Worm (Caenorhabditis elegans) whole organism, L1 larva: ENCODE measurements around the gene F14H3.6.

Experiments
- C16A3.4 ChIP-seq: fragments of 150-350 bp; optimal IDR thresholded peaks from 2 replicates; lab custom pipeline; 2014; ENCODE audit warnings: missing biosample characterization, missing genetic modification characterization
- F16B12.6 ChIP-seq: fragments of 150-350 bp; optimal IDR thresholded peaks from 2 replicates; lab custom pipeline; 2014; ENCODE audit warnings: missing biosample characterization, missing genetic modification characterization
- Y116A8C.19 ChIP-seq: sonication (generic microtip); optimal IDR thresholded peaks from 2 replicates; lab custom pipeline; 2016; ENCODE audit warnings: missing compliant biosample characterization, missing genetic modification characterization, borderline replicate concordance
- alr-1 ChIP-seq: fragments of 200-800 bp; sonication (Bioruptor generic); optimal IDR thresholded peaks from 2 replicates; lab custom pipeline; 2018; ENCODE audit warnings: borderline replicate concordance, mild to moderate bottlenecking, missing genetic modification characterization, missing compliant biosample characterization
- aly-2 ChIP-seq: fragments of 150-350 bp; optimal IDR thresholded peaks from 2 replicates; lab custom pipeline; 2014; ENCODE audit warnings: missing biosample characterization, missing genetic modification characterization
- ama-1 ChIP-seq: fragments of 150-350 bp; optimal IDR thresholded peaks from 2 replicates; lab custom pipeline; 2014
- blmp-1 ChIP-seq: fragments of 150-350 bp; optimal IDR thresholded peaks from 2 replicates; lab custom pipeline; 2014; ENCODE audit warnings: missing biosample characterization, missing genetic modification characterization
- ceh-63 ChIP-seq: fragments of 200-800 bp; sonication (Bioruptor generic); optimal IDR thresholded peaks from 2 replicates; lab custom pipeline; 2018; ENCODE audit warnings: mild to moderate bottlenecking, missing genetic modification characterization, missing compliant biosample characterization
- ceh-8 ChIP-seq: fragments of 200-800 bp; sonication (Bioruptor generic); optimal IDR thresholded peaks from 2 replicates; lab custom pipeline; 2018; ENCODE audit warnings: mild to moderate bottlenecking, missing genetic modification characterization, moderate library complexity, missing compliant biosample characterization
- ceh-82 ChIP-seq, 3 experiments: fragments of 150-350 bp in 1 of 3; sonication (generic microtip) in 2 of 3; optimal IDR thresholded peaks; 2 replicates each; lab custom pipeline; 2014 to 2017; ENCODE audit warnings: missing biosample characterization in 3 of 3, missing genetic modification characterization in 3 of 3
- ceh-88 ChIP-seq: fragments of 200-800 bp; sonication (Bioruptor generic); IDR thresholded peaks from 2 replicates; pipeline ENCODE4 v1.3.6; 2022; ENCODE audit warnings: missing genetic modification characterization, missing compliant biosample characterization
- dpl-1 ChIP-seq, 3 experiments: fragments of 150-350 bp in 2 of 3; sonication (generic microtip) in 1 of 3; optimal IDR thresholded peaks; 2 replicates each; lab custom pipeline; 2014 to 2017; ENCODE audit warnings: missing biosample characterization in 3 of 3, missing genetic modification characterization in 3 of 3, missing genetic modification reagents in 3 of 3
- egl-13 ChIP-seq: sonication (generic microtip); optimal IDR thresholded peaks from 2 replicates; lab custom pipeline; 2016; ENCODE audit warnings: missing genotype, missing genetic modification reagents, missing genetic modification characterization, missing compliant biosample characterization
- egl-27 ChIP-seq, 2 experiments: fragments of 150-350 bp in 1 of 2; sonication (generic microtip); optimal IDR thresholded peaks; 3 replicates each; lab custom pipeline; 2017 to 2018; ENCODE audit warnings: missing biosample characterization in 2 of 2, missing genetic modification characterization in 2 of 2, missing genetic modification reagents in 2 of 2
- elt-2 ChIP-seq: sonication (generic microtip); optimal IDR thresholded peaks from 2 replicates; lab custom pipeline; 2016; ENCODE audit warnings: missing genetic modification characterization, mild to moderate bottlenecking, inconsistent platforms, missing compliant biosample characterization, missing genetic modification reagents
- elt-3 ChIP-seq, 6 experiments: fragments of 150-350 bp in 1 of 6; sonication (generic microtip); optimal IDR thresholded peaks; 2 replicates each; lab custom pipeline; 2017 to 2018; ENCODE audit warnings: missing biosample characterization in 6 of 6, missing genetic modification characterization in 6 of 6, inconsistent platforms in 1 of 6
- fkh-8 ChIP-seq: sonication (generic microtip); optimal IDR thresholded peaks from 2 replicates; lab custom pipeline; 2016; ENCODE audit warnings: mild to moderate bottlenecking, missing genetic modification characterization, missing compliant biosample characterization
- fos-1 ChIP-seq: fragments of 150-350 bp; optimal IDR thresholded peaks from 2 replicates; lab custom pipeline; 2014; ENCODE audit warnings: missing biosample characterization, missing genetic modification characterization
- grh-1 ChIP-seq: fragments of 200-800 bp; sonication (Bioruptor generic); IDR thresholded peaks from 2 replicates; pipeline ENCODE4 v1.3.6; 2022; ENCODE audit warnings: missing genetic modification reagents, missing genetic modification characterization, missing compliant biosample characterization
- hpl-2 ChIP-seq: fragments of 150-350 bp; optimal IDR thresholded peaks from 2 replicates; lab custom pipeline; 2014; ENCODE audit warnings: missing biosample characterization, missing genetic modification reagents, missing genetic modification characterization
- jun-1 ChIP-seq: fragments of 150-350 bp; optimal IDR thresholded peaks from 2 replicates; lab custom pipeline; 2014; ENCODE audit warnings: missing biosample characterization, missing genetic modification reagents, missing genetic modification characterization
- lin-13 ChIP-seq: fragments of 150-350 bp; optimal IDR thresholded peaks from 2 replicates; lab custom pipeline; 2014; ENCODE audit warnings: missing biosample characterization, missing genetic modification reagents, missing genetic modification characterization
- lin-14 ChIP-seq: fragments of 200-800 bp; sonication (Bioruptor generic); optimal IDR thresholded peaks from 2 replicates; lab custom pipeline; 2018; ENCODE audit warnings: mild to moderate bottlenecking, missing genetic modification characterization, moderate library complexity, missing compliant biosample characterization
- lin-15B ChIP-seq: fragments of 150-350 bp; sonication (generic microtip); optimal IDR thresholded peaks from 3 replicates; lab custom pipeline; 2014; ENCODE audit warnings: missing biosample characterization, missing genetic modification characterization
- lin-35 ChIP-seq, 2 experiments: fragments of 150-350 bp; optimal IDR thresholded peaks; 2 replicates each; lab custom pipeline; 2014; ENCODE audit warnings: missing biosample characterization in 2 of 2, missing genetic modification characterization in 2 of 2, missing genetic modification reagents in 2 of 2
- lin-39 ChIP-seq: fragments of 150-350 bp; optimal IDR thresholded peaks from 2 replicates; lab custom pipeline; 2014; ENCODE audit warnings: missing biosample characterization, missing genetic modification reagents, missing genetic modification characterization
- lsy-2 ChIP-seq, 2 experiments: fragments of 150-350 bp; optimal IDR thresholded peaks; 2 replicates each; lab custom pipeline; 2014; ENCODE audit warnings: missing biosample characterization in 2 of 2, missing genetic modification characterization in 2 of 2
- mab-9 ChIP-seq: fragments of 200-800 bp; sonication (Bioruptor generic); IDR thresholded peaks from 2 replicates; pipeline ENCODE4 v1.3.6; 2022; ENCODE audit warnings: missing genetic modification reagents, missing genetic modification characterization, missing compliant biosample characterization
- mef-2 ChIP-seq: fragments of 150-350 bp; optimal IDR thresholded peaks from 2 replicates; lab custom pipeline; 2014; ENCODE audit warnings: missing biosample characterization, missing genetic modification characterization
- nhr-11 ChIP-seq: fragments of 150-350 bp; optimal IDR thresholded peaks from 2 replicates; lab custom pipeline; 2014; ENCODE audit warnings: missing biosample characterization, missing genetic modification characterization
- nhr-12 ChIP-seq: sonication (generic microtip); optimal IDR thresholded peaks from 2 replicates; lab custom pipeline; 2017; ENCODE audit warnings: missing biosample characterization, missing genetic modification characterization
- nhr-19 ChIP-seq: fragments of 200-800 bp; sonication (Bioruptor generic); conservative IDR thresholded peaks from 2 replicates; pipeline ENCODE4 v1.3.6; 2022; ENCODE audit warnings: missing genetic modification characterization, missing compliant biosample characterization
- nhr-237 ChIP-seq: fragments of 150-350 bp; optimal IDR thresholded peaks from 2 replicates; lab custom pipeline; 2014; ENCODE audit warnings: missing biosample characterization, missing genetic modification characterization
- nhr-28 ChIP-seq: fragments of 150-350 bp; optimal IDR thresholded peaks from 2 replicates; lab custom pipeline; 2014; ENCODE audit warnings: missing biosample characterization, missing genetic modification characterization
- nhr-47 ChIP-seq: sonication (generic microtip); optimal IDR thresholded peaks from 2 replicates; lab custom pipeline; 2016; ENCODE audit warnings: mild to moderate bottlenecking, missing genetic modification characterization, moderate library complexity, missing compliant biosample characterization
- nhr-71 ChIP-seq: sonication (generic microtip); optimal IDR thresholded peaks from 2 replicates; lab custom pipeline; 2016; ENCODE audit warnings: mild to moderate bottlenecking, missing genetic modification characterization, moderate library complexity, missing compliant biosample characterization
- nhr-85 ChIP-seq: sonication (generic microtip); peaks from one replicate; lab custom pipeline; 2016; ENCODE audit warnings: missing genetic modification characterization, inconsistent platforms, missing compliant biosample characterization
- pag-3 ChIP-seq: sonication (generic microtip); optimal IDR thresholded peaks from 2 replicates; lab custom pipeline; 2017; ENCODE audit warnings: missing genetic modification characterization, mild to moderate bottlenecking, missing compliant biosample characterization, antibody characterized with exemption, borderline replicate concordance; ENCODE audit not compliant: insufficient read depth
- pax-3 ChIP-seq: fragments of 200-800 bp; sonication (Bioruptor generic); optimal IDR thresholded peaks from 2 replicates; lab custom pipeline; 2018; ENCODE audit warnings: mild to moderate bottlenecking, missing genetic modification characterization, moderate library complexity, missing compliant biosample characterization
- pqm-1 ChIP-seq: sonication (generic microtip); optimal IDR thresholded peaks from 3 replicates; lab custom pipeline; 2017; ENCODE audit warnings: missing biosample characterization, missing genetic modification characterization
- rnt-1 ChIP-seq: sonication (generic microtip); optimal IDR thresholded peaks from 2 replicates; lab custom pipeline; 2016; ENCODE audit warnings: mild to moderate bottlenecking, missing genetic modification characterization, moderate library complexity, missing compliant biosample characterization
- skn-1 ChIP-seq: fragments of 150-350 bp; optimal IDR thresholded peaks from 2 replicates; lab custom pipeline; 2014; ENCODE audit warnings: missing biosample characterization, missing genetic modification characterization
- snu-23 ChIP-seq: sonication (generic microtip); optimal IDR thresholded peaks from 2 replicates; lab custom pipeline; 2016; ENCODE audit warnings: missing genetic modification characterization, missing compliant biosample characterization
- sox-4 ChIP-seq: sonication (generic microtip); optimal IDR thresholded peaks from 2 replicates; lab custom pipeline; 2016; ENCODE audit warnings: missing genetic modification characterization, missing compliant biosample characterization
- sup-37 ChIP-seq: fragments of 200-800 bp; sonication (Bioruptor generic); optimal IDR thresholded peaks from 2 replicates; lab custom pipeline; 2018; ENCODE audit warnings: mild to moderate bottlenecking, missing genetic modification characterization, missing compliant biosample characterization
- tlp-1 ChIP-seq: fragments of 150-350 bp; optimal IDR thresholded peaks from 2 replicates; lab custom pipeline; 2014; ENCODE audit warnings: missing biosample characterization, missing genetic modification characterization
- unc-130 ChIP-seq: fragments of 150-350 bp; optimal IDR thresholded peaks from 2 replicates; lab custom pipeline; 2017; ENCODE audit warnings: missing biosample characterization, missing genetic modification characterization, inconsistent platforms
- unc-62 ChIP-seq: fragments of 150-350 bp; optimal IDR thresholded peaks from 2 replicates; lab custom pipeline; 2014; ENCODE audit warnings: missing biosample characterization, missing genetic modification reagents, missing genetic modification characterization
- unc-86 ChIP-seq: sonication (generic microtip); optimal IDR thresholded peaks from 2 replicates; lab custom pipeline; 2016; ENCODE audit warnings: missing genetic modification characterization, missing compliant biosample characterization
- vab-15 ChIP-seq: sonication (generic microtip); optimal IDR thresholded peaks from 2 replicates; lab custom pipeline; 2017; ENCODE audit warnings: missing genotype, mild to moderate bottlenecking, missing genetic modification characterization, missing compliant biosample characterization
- zag-1 ChIP-seq: fragments of 150-350 bp; optimal IDR thresholded peaks from 2 replicates; lab custom pipeline; 2014; ENCODE audit warnings: missing biosample characterization, missing genetic modification characterization
- zip-4 ChIP-seq: fragments of 200-800 bp; sonication (Bioruptor generic); optimal IDR thresholded peaks from 2 replicates; lab custom pipeline; 2018; ENCODE audit warnings: mild to moderate bottlenecking, missing genetic modification characterization, moderate library complexity, missing compliant biosample characterization
- ztf-11 ChIP-seq, 2 experiments: sonication (generic microtip); optimal IDR thresholded peaks; 2 replicates each; lab custom pipeline; 2016 to 2017; ENCODE audit warnings: missing genetic modification characterization in 2 of 2, missing biosample characterization in 1 of 2, missing compliant biosample characterization in 1 of 2

F14H3.6 gene

ce11 chrV:16022600-16022999 is 36.1 kb downstream of the F14H3.6 start (continued):
- TF ChIP-seq C16A3.4 (tag; lab: Kevin White, UChicago): peak; percentile 1
- no peak for TF ChIP-seq zip-4 (GFP tag; lab: Kevin White, UChicago)
- TF ChIP-seq blmp-1 (tag; lab: Kevin White, UChicago): no peak
- TF ChIP-seq egl-13 (tag; lab: Kevin White, UChicago): no peak
- TF ChIP-seq Y116A8C.19 (tag; lab: Kevin White, UChicago): peak; percentile 30
- TF ChIP-seq nhr-12: no peak
- TF ChIP-seq nhr-19 (GFP tag; lab: Robert Waterston, UW): no peak; the same call in 1 of the 2 replicates
- TF ChIP-seq lin-13 (GFP tag; lab: Kevin White, UChicago): no peak
- TF ChIP-seq pax-3 (tag; lab: Kevin White, UChicago): peak; percentile 40
- peak; percentile 16 for TF ChIP-seq elt-2 (tag; lab: Kevin White, UChicago)
- no peak for TF ChIP-seq nhr-237 (tag; lab: Kevin White, UChicago)
- no peak for TF ChIP-seq ama-1
- no peak for TF ChIP-seq unc-130 (tag; lab: Kevin White, UChicago)
- TF ChIP-seq ztf-11 (tag; optimal IDR thresholded peaks at IDR 0.05; lab: Kevin White, UChicago): peak in 1 of 2 experiments; percentile 82
- TF ChIP-seq mef-2: no peak
- no peak for TF ChIP-seq alr-1 (tag; lab: Kevin White, UChicago)
- TF ChIP-seq ceh-82 (tag; optimal IDR thresholded peaks at IDR 0.05; lab: Kevin White, UChicago): peak; percentile 15 to 52 (median 36)
- TF ChIP-seq sup-37 (GFP tag; lab: Kevin White, UChicago): no peak
- TF ChIP-seq rnt-1 (tag; lab: Kevin White, UChicago): peak; percentile 96
- TF ChIP-seq pag-3 (tag; lab: Kevin White, UChicago): no peak
- TF ChIP-seq tlp-1 (tag; lab: Kevin White, UChicago): no peak
- TF ChIP-seq skn-1 (tag; lab: Kevin White, UChicago): peak; percentile 25
- TF ChIP-seq lin-14 (GFP tag; lab: Kevin White, UChicago): no peak
- TF ChIP-seq unc-86 (tag; lab: Kevin White, UChicago): no peak
- TF ChIP-seq F16B12.6 (tag; lab: Kevin White, UChicago): no peak
- TF ChIP-seq nhr-28: no peak
- no peak for TF ChIP-seq ceh-8 (GFP tag; lab: Kevin White, UChicago)
- no peak for TF ChIP-seq grh-1 (GFP tag; lab: Robert Waterston, UW)
- no peak for TF ChIP-seq pqm-1 (tag; lab: Kevin White, UChicago)
- TF ChIP-seq ceh-88 (GFP tag; lab: Robert Waterston, UW): no peak
- TF ChIP-seq hpl-2 (GFP tag; lab: Kevin White, UChicago): no peak
- TF ChIP-seq dpl-1 (GFP tag; optimal IDR thresholded peaks at IDR 0.05; lab: Kevin White, UChicago): peak; percentile 82 to 91 (median 88)
- no peak for TF ChIP-seq lin-39 (tag; lab: Kevin White, UChicago)
- TF ChIP-seq elt-3 (tag; optimal IDR thresholded peaks at IDR 0.05; lab: Kevin White, UChicago): no peak
- TF ChIP-seq fkh-8 (tag; lab: Kevin White, UChicago): no peak
- no peak for TF ChIP-seq jun-1 (tag; lab: Kevin White, UChicago)
- TF ChIP-seq fos-1 (tag; lab: Kevin White, UChicago): no peak
- TF ChIP-seq lin-15B (tag; lab: Kevin White, UChicago): no peak
- TF ChIP-seq nhr-11: no peak
- peak; percentile 73 for TF ChIP-seq nhr-71 (tag; lab: Kevin White, UChicago)
- TF ChIP-seq lsy-2 (tag; optimal IDR thresholded peaks at IDR 0.05; lab: Kevin White, UChicago): no peak
- no peak for TF ChIP-seq mab-9 (GFP tag; lab: Robert Waterston, UW)
- TF ChIP-seq nhr-47 (tag; lab: Kevin White, UChicago): peak; percentile 73
- TF ChIP-seq nhr-85 (tag; lab: Kevin White, UChicago): peak; percentile 76
- no peak for TF ChIP-seq snu-23 (GFP tag; lab: Kevin White, UChicago)
- peak; percentile 91 to 95 for TF ChIP-seq lin-35 (GFP tag; optimal IDR thresholded peaks at IDR 0.05; lab: Kevin White, UChicago)
- no peak for TF ChIP-seq unc-62 (GFP tag; lab: Kevin White, UChicago)
- TF ChIP-seq vab-15 (tag; lab: Kevin White, UChicago): no peak
- no peak for TF ChIP-seq zag-1 (tag; lab: Kevin White, UChicago)
- TF ChIP-seq ceh-63 (GFP tag; lab: Kevin White, UChicago): no peak
- no peak for TF ChIP-seq aly-2
- TF ChIP-seq egl-27 (tag; optimal IDR thresholded peaks at IDR 0.05; lab: Kevin White, UChicago): no peak
- TF ChIP-seq sox-4 (tag; lab: Kevin White, UChicago): peak; percentile 51
